Fruit fly (Drosophila melanogaster) whole organism, pupa: ENCODE data around the gene GlyRS.

Source experiments
- CG10348 ChIP-seq: fragments of 200-800 bp; sonication (Bioruptor generic); IDR thresholded peaks from 2 replicates; pipeline ENCODE4 v1.3.6; 2022; ENCODE audit warnings: missing biosample characterization, missing genetic modification characterization
- CG12605 ChIP-seq: fragments of 200-800 bp; sonication (Bioruptor generic); IDR thresholded peaks from 2 replicates; pipeline ENCODE4 v1.3.6; 2022; ENCODE audit warnings: missing biosample characterization, missing genetic modification characterization
- CG13204 ChIP-seq: fragments of 200-800 bp; sonication (Bioruptor generic); optimal IDR thresholded peaks from 2 replicates; lab custom pipeline; 2018; ENCODE audit warnings: missing biosample characterization, mild to moderate bottlenecking, missing genetic modification characterization, moderate library complexity
- CG14655 ChIP-seq: fragments of 200-800 bp; sonication (Bioruptor generic); optimal IDR thresholded peaks from 3 replicates; lab custom pipeline; 2017; ENCODE audit warnings: mild to moderate bottlenecking, missing biosample characterization, missing genetic modification reagents, missing genetic modification characterization
- CG15710 ChIP-seq: fragments of 200-800 bp; sonication (Bioruptor generic); optimal IDR thresholded peaks from 2 replicates; lab custom pipeline; 2018; ENCODE audit warnings: missing biosample characterization, mild to moderate bottlenecking, missing genetic modification characterization, moderate library complexity
- CG17806 ChIP-seq: fragments of 200-800 bp; sonication (Bioruptor generic); optimal IDR thresholded peaks from 2 replicates; lab custom pipeline; 2018; ENCODE audit warnings: missing biosample characterization, mild to moderate bottlenecking, missing genetic modification characterization, moderate library complexity
- CG32121 ChIP-seq: fragments of 200-800 bp; sonication (Bioruptor generic); IDR thresholded peaks from 2 replicates; pipeline ENCODE4 v1.3.6; 2022; ENCODE audit warnings: missing biosample characterization, missing genetic modification characterization
- CG34367 ChIP-seq: fragments of 200-800 bp; sonication (Bioruptor generic); optimal IDR thresholded peaks from 2 replicates; lab custom pipeline; 2018; ENCODE audit warnings: missing biosample characterization, mild to moderate bottlenecking, missing genetic modification characterization
- CG4496 ChIP-seq: fragments of 200-800 bp; sonication (Bioruptor generic); IDR thresholded peaks from 3 replicates; pipeline ENCODE4 v1.3.6; 2022; ENCODE audit warnings: missing biosample characterization, missing genetic modification characterization
- CG8159 ChIP-seq: fragments of 200-800 bp; sonication (Bioruptor generic); optimal IDR thresholded peaks from 3 replicates; lab custom pipeline; 2018; ENCODE audit warnings: missing biosample characterization, mild to moderate bottlenecking, missing genetic modification characterization, moderate library complexity
- CG8301 ChIP-seq: fragments of 200-800 bp; sonication (Bioruptor generic); optimal IDR thresholded peaks from 2 replicates; lab custom pipeline; 2018; ENCODE audit warnings: missing biosample characterization, mild to moderate bottlenecking, missing genetic modification characterization
- CG9948 ChIP-seq: fragments of 200-800 bp; sonication (Bioruptor generic); optimal IDR thresholded peaks from 2 replicates; lab custom pipeline; 2018; ENCODE audit warnings: missing biosample characterization, mild to moderate bottlenecking, missing genetic modification characterization, moderate library complexity
- D1 ChIP-seq: fragments of 200-800 bp; sonication (Bioruptor generic); optimal IDR thresholded peaks from 2 replicates; lab custom pipeline; 2018; ENCODE audit warnings: missing biosample characterization, mild to moderate bottlenecking, missing genetic modification characterization, moderate library complexity
- EcR ChIP-seq: fragments of 200-800 bp; sonication (Bioruptor generic); optimal IDR thresholded peaks from 3 replicates; lab custom pipeline; 2019; ENCODE audit warnings: missing biosample characterization, missing genetic modification characterization, mild to moderate bottlenecking, moderate library complexity, missing genetic modification reagents
- Ets98B ChIP-seq: fragments of 200-800 bp; sonication (Bioruptor generic); IDR thresholded peaks from 2 replicates; pipeline ENCODE4 v1.3.6; 2022; ENCODE audit warnings: missing biosample characterization, missing genetic modification characterization
- Pif1A ChIP-seq: fragments of 200-800 bp; sonication (Bioruptor generic); optimal IDR thresholded peaks from 3 replicates; lab custom pipeline; 2016; ENCODE audit warnings: missing biosample characterization, missing genetic modification characterization
- Pif1B ChIP-seq: fragments of 200-800 bp; sonication (Bioruptor generic); optimal IDR thresholded peaks from 3 replicates; lab custom pipeline; 2016; ENCODE audit warnings: missing biosample characterization, missing genetic modification characterization
- Snoo ChIP-seq: fragments of 200-800 bp; sonication (Bioruptor generic); optimal IDR thresholded peaks from 3 replicates; lab custom pipeline; 2017; ENCODE audit warnings: missing biosample characterization, mild to moderate bottlenecking, missing genetic modification characterization, inconsistent platforms
- fd96Ca ChIP-seq: fragments of 200-800 bp; sonication (Bioruptor generic); IDR thresholded peaks from 3 replicates; pipeline ENCODE4 v1.3.6; 2022; ENCODE audit warnings: missing biosample characterization, missing genetic modification characterization
- gl ChIP-seq: fragments of 200-800 bp; sonication (Bioruptor generic); optimal IDR thresholded peaks from 2 replicates; lab custom pipeline; 2018; ENCODE audit warnings: missing biosample characterization, mild to moderate bottlenecking, missing genetic modification characterization
- rn ChIP-seq: fragments of 200-800 bp; sonication (Bioruptor generic); IDR thresholded peaks from 2 replicates; pipeline ENCODE4 v1.3.6; 2022; ENCODE audit warnings: missing biosample characterization, missing genetic modification characterization

Gene GlyRS

DNA sequence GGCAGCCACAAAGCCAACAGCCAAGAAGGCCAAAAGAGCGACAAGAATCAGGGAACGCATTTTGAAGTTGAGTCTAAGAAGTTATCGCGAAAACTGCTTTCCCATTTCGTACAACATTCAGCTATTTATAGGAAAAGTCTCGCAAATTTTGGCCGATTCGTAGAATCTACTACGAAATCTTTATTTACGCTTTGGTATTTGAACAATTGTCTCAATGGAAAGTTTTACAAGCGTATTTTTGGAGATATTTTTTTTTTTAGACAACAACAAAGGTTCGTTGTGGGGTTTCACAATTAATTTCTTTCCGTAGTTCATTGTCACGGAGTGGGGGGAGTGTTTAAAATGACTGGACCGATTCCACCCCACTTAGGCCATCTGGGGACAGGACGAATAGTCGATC lies 44.2 kb upstream of the GlyRS start, which contains the start of gene CG12310:
Gene CG12310, minus strand, starts transcription at position 101 of the 400 bp plus-strand sequence.
- TF ChIP-seq Pif1A (GFP tag; lab: Kevin White, UChicago) (no peak), CG15710 (tag; lab: Kevin White, UChicago) (no peak), CG9948 (no peak), EcR (GFP tag; lab: Kevin White, UChicago) (no peak), CG13204 (GFP tag; lab: Kevin White, UChicago) (no peak), CG4496 (no peak), gl (tag; lab: Kevin White, UChicago) (no peak), D1 (tag; lab: Kevin White, UChicago) (no peak), CG32121 (no peak), CG12605 (GFP tag; lab: Robert Waterston, UW) (no peak), CG14655 (GFP tag; lab: Kevin White, UChicago) (no peak), Snoo (tag; lab: Kevin White, UChicago) (no peak), CG10348 (GFP tag; lab: Robert Waterston, UW) (no peak)

DNA sequence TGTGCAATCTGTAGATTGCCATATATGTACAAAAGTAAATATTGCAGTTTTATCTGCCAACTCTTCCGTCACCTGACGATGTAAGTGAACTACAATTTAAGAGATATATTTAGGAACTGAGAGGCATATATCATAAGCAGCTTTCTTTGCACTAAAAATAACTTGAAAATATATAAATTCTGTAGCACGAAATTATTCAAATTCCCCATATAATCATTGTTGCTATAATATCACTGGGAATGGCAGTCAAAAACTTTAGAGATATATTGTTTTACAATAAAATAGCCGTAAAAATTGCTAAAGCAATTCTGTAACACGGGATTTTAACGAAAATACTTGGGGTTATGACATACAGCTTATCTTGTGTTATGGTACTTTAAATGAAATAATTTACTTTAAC lies 43.6 kb upstream of the GlyRS start, which contains the start of gene CG43679:
Gene CG43679, minus strand, starts transcription at position 101 of the 400 bp plus-strand sequence.
- TF ChIP-seq CG17806 (tag; lab: Kevin White, UChicago) (no peak), CG10348 (GFP tag; lab: Robert Waterston, UW) (no peak), Pif1B (no peak), rn (GFP tag; lab: Robert Waterston, UW) (no peak), CG4496 (no peak), CG34367 (tag; lab: Kevin White, UChicago) (no peak), gl (tag; lab: Kevin White, UChicago) (no peak)
- TF ChIP-seq, all 21 proteins: peak for 0

DNA sequence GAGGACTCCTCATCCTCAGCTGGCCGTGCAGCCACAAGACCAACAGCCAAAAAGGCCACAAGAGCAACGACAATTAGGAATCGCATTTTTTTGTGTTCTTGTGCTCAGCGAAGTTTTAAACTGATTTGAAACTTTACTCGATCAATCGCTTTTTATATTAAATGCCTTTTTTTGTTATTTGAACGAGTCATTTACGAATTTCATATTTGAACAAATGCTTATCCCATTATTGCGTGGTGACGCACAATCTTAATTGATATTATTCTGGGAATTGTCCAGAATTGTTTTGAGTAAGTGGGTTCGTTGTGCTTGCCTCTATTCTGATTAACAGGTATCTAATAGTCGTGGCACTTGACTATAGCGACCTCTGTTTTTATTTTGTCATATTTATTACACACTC lies 42.6 kb upstream of the GlyRS start, which contains the start of gene CG13461:
Gene CG13461, minus strand, starts transcription at position 101 of the 400 bp plus-strand sequence.
- TF ChIP-seq CG34367 (tag; lab: Kevin White, UChicago) = no peak
- no peak for TF ChIP-seq CG10348 (GFP tag; lab: Robert Waterston, UW)
- TF ChIP-seq rn (GFP tag; lab: Robert Waterston, UW) = no peak
- no peak for TF ChIP-seq Ets98B (GFP tag; lab: Robert Waterston, UW)
- TF ChIP-seq D1 (tag; lab: Kevin White, UChicago) = no peak
- TF ChIP-seq CG17806 (tag; lab: Kevin White, UChicago) = no peak
- TF ChIP-seq Pif1B = no peak
- TF ChIP-seq CG9948 = no peak
- TF ChIP-seq CG14655 (GFP tag; lab: Kevin White, UChicago) = no peak
- TF ChIP-seq CG4496 = no peak
- no peak for TF ChIP-seq EcR (GFP tag; lab: Kevin White, UChicago)
- TF ChIP-seq CG13204 (GFP tag; lab: Kevin White, UChicago) = no peak
- no peak for TF ChIP-seq CG8301 (tag; lab: Kevin White, UChicago)

DNA sequence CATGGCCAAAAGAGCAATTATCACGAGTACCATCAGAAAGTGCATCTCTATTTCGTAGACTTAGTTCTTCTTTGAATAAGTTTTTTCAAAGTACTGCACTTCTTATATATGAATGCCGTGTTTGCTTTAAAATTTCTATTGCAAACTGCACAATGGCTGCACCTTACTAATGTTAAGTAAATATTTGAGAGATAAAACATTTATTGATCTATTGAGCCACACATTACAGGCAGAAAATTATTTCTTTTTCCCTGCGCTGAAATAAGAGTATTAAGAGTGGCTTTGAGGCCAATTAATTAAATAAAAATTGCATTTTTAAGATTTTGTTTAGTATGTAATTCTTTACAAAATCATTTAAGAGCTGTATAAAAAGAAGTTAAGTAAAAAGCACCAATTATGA lies 41.7 kb upstream of the GlyRS start, which contains the start of gene CG43680:
Gene CG43680, minus strand, starts transcription at position 101 of the 400 bp plus-strand sequence.
- no peak for TF ChIP-seq gl (tag; lab: Kevin White, UChicago)
- no peak for TF ChIP-seq CG9948
- TF ChIP-seq CG32121 = no peak
- TF ChIP-seq EcR (GFP tag; lab: Kevin White, UChicago) = no peak
- TF ChIP-seq CG4496 = no peak
- TF ChIP-seq CG13204 (GFP tag; lab: Kevin White, UChicago) = no peak
- TF ChIP-seq CG34367 (tag; lab: Kevin White, UChicago) = no peak
- no peak for TF ChIP-seq Pif1A (GFP tag; lab: Kevin White, UChicago)
- TF ChIP-seq CG17806 (tag; lab: Kevin White, UChicago) = no peak
- no peak for TF ChIP-seq Pif1B
- no peak for TF ChIP-seq CG15710 (tag; lab: Kevin White, UChicago)
- no peak for TF ChIP-seq CG10348 (GFP tag; lab: Robert Waterston, UW)
- no peak for TF ChIP-seq rn (GFP tag; lab: Robert Waterston, UW)
- no peak for TF ChIP-seq CG14655 (GFP tag; lab: Kevin White, UChicago)
- TF ChIP-seq Snoo (tag; lab: Kevin White, UChicago) = no peak
- TF ChIP-seq, all 21 proteins: peak for 0

DNA sequence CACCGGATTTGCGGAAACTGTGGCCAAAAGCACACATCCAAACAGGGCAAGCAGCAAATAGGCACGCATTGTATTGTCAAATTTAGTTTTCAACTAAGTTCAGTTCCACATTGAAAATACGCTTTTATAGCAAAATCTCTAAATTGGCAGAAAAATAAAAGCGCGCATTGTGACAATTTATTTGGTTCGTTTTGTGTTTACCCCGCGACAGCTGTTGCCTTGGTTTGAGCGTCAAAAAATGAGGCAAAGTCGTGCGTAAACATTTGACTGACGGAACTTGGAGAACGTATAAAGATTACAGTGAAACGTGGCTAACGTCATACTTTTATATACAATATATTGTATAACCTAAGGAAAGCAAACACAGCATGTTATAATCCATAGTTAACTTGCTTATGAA lies 40.9 kb upstream of the GlyRS start, which contains the start of gene CG18649:
Gene CG18649, minus strand, starts transcription at position 101 of the 400 bp plus-strand sequence.
- TF ChIP-seq gl (tag; lab: Kevin White, UChicago) (no peak), Ets98B (GFP tag; lab: Robert Waterston, UW) (no peak)

DNA sequence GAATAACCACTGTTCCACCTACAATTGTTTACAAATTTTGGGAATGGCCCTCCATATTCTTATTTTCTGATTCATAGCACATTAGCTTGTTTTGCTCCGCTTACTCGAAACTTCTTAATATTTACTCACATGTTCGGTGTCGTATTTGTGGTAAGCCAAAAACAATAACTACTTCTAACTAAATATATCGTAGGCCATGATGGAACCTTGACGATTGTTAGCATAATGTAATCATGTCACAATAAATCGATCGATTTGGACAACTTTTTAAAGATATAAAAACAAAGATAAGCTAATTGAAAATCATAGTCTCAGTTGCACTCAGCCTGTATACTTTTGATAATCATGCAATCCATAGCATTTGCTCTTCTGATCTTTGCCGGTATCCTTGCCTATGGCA lies 40.5 kb upstream of the GlyRS start, which contains the start of gene EAChm:
Gene EAChm, plus strand, starts transcription at position 301 of the 400 bp plus-strand sequence.
- TF ChIP-seq CG15710 (tag; lab: Kevin White, UChicago) (no peak), gl (tag; lab: Kevin White, UChicago) (no peak), Pif1B (no peak), CG4496 (no peak), Snoo (tag; lab: Kevin White, UChicago) (no peak), CG12605 (GFP tag; lab: Robert Waterston, UW) (no peak)

DNA sequence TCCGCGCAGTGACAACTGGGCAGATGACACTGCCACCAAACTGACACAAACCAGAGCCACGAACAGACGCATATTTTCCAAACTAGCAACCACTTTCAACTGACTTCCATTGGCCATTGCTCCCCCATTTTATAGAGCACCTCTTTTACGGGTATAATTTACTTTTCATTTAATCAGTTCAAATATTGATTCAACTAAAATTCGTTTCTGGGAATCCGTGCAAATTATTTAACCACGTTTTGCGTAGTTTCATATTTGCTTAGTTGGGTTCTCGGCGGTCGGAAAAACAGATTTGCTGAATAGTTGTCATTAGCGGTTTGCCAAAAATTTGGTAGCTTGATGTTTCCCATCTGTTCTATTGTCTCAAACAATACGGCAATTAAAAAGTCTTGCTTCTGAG lies 33.3 kb upstream of the GlyRS start, which contains the start of gene CG13460:
Gene CG13460, minus strand, starts transcription at position 101 of the 400 bp plus-strand sequence.
- TF ChIP-seq CG14655 (GFP tag; lab: Kevin White, UChicago) (no peak), fd96Ca (GFP tag; lab: Robert Waterston, UW) (no peak), CG4496 (no peak), Pif1A (GFP tag; lab: Kevin White, UChicago) (no peak), CG13204 (GFP tag; lab: Kevin White, UChicago) (no peak), CG32121 (no peak), CG17806 (tag; lab: Kevin White, UChicago) (no peak), CG8301 (tag; lab: Kevin White, UChicago) (no peak), CG34367 (tag; lab: Kevin White, UChicago) (no peak), CG12605 (GFP tag; lab: Robert Waterston, UW) (no peak), CG10348 (GFP tag; lab: Robert Waterston, UW) (no peak), Pif1B (no peak), CG8159 (no peak)
